Worm (Caenorhabditis elegans): ENCODE results near the gene tbc-19.

The tbc-19 gene

ce11 chrX:14026893-14027292, 14.6 kb upstream of the tbc-19 start:
- TF ChIP-seq let-607 (tag; optimal IDR thresholded peaks at IDR 0.05) (no peak), zfh-2 (GFP tag; conservative IDR thresholded peaks at IDR 0.05) (peak; percentile 34; the same call in 1 of the 2 replicates), chd-7 (tag; optimal IDR thresholded peaks at IDR 0.05) (no peak), lin-40 (tag; optimal IDR thresholded peaks at IDR 0.05) (no peak)

- TF ChIP-seq mel-28 (tag; optimal IDR thresholded peaks at IDR 0.05; ENCODE audit: borderline replicate concordance), result no peak
- no peak for TF ChIP-seq ztf-6 (GFP tag; IDR thresholded peaks at IDR 0.05)
- no peak for TF ChIP-seq F49E8.2 (tag; optimal IDR thresholded peaks at IDR 0.05; ENCODE audit: insufficient read depth)
- 0 out of 2 replicates have a peak, but pooled peaks have one; percentile 25 for TF ChIP-seq zfh-2 (GFP tag; conservative IDR thresholded peaks at IDR 0.05)
- TF ChIP-seq sea-2 (GFP tag; IDR thresholded peaks at IDR 0.05), result no peak
- no peak for TF ChIP-seq C06A6.2 (GFP tag; conservative IDR thresholded peaks at IDR 0.05)
- TF ChIP-seq efl-1 (GFP tag; optimal IDR thresholded peaks at IDR 0.05), result no peak
- TF ChIP-seq unc-62 (GFP tag; optimal IDR thresholded peaks at IDR 0.05), result no peak
- no peak for TF ChIP-seq ekl-4 (GFP tag; IDR thresholded peaks at IDR 0.05)
- no peak for TF ChIP-seq lin-35 (GFP tag; optimal IDR thresholded peaks at IDR 0.05)
- TF ChIP-seq madf-3 (GFP tag; IDR thresholded peaks at IDR 0.05), result no peak
- no peak for TF ChIP-seq D2030.7 (GFP tag; IDR thresholded peaks at IDR 0.05)
- peak; percentile 76 for TF ChIP-seq nhr-80 (tag; optimal IDR thresholded peaks at IDR 0.05)
- no peak for TF ChIP-seq hmg-1.2 (GFP tag; IDR thresholded peaks at IDR 0.05)
- TF ChIP-seq snpc-4 (GFP tag; optimal IDR thresholded peaks at IDR 0.05), result no peak
- TF ChIP-seq snpc-4 (tag; optimal IDR thresholded peaks at IDR 0.05), result no peak
- no peak for TF ChIP-seq ets-4 (GFP tag; optimal IDR thresholded peaks at IDR 0.05)
- TF ChIP-seq F33H1.4 (GFP tag; IDR thresholded peaks at IDR 0.05), result no peak
These were observed 12.2 kb upstream of the tbc-19 start for ce11 chrX:14024400-14024953.

- TF ChIP-seq madf-8 (GFP tag; conservative IDR thresholded peaks at IDR 0.05) (no peak), nhr-90 (tag; optimal IDR thresholded peaks at IDR 0.05) (no peak), nfya-1 (tag; optimal IDR thresholded peaks at IDR 0.05; ENCODE audit: borderline replicate concordance, insufficient read depth) (no peak), K12H6.12 (tag; optimal IDR thresholded peaks at IDR 0.05) (no peak), nhr-80 (tag; optimal IDR thresholded peaks at IDR 0.05) (no peak), unc-62 (GFP tag; optimal IDR thresholded peaks at IDR 0.05) (no peak), ceh-79 (tag; optimal IDR thresholded peaks at IDR 0.05) (no peak), B0019.2 (GFP tag; conservative IDR thresholded peaks at IDR 0.05) (no peak), ztf-6 (GFP tag; IDR thresholded peaks at IDR 0.05) (no peak), ama-1 (optimal IDR thresholded peaks at IDR 0.05) (no peak), ama-1 (GFP tag; optimal IDR thresholded peaks at IDR 0.05) (no peak), tbx-9 (tag; optimal IDR thresholded peaks at IDR 0.05; ENCODE audit: borderline replicate concordance) (no peak), dpl-1 (GFP tag; optimal IDR thresholded peaks at IDR 0.05) (no peak)
These were observed 8.0 kb upstream of the tbc-19 start, which contains the start of gene C04C11.1 for ce11 chrX:14020290-14020689. Gene C04C11.1, plus strand, starts transcription at chrX:14020590.

ce11 chrX:14016698-14017097, 4.4 kb upstream of the tbc-19 start:
- TF ChIP-seq hmg-1.2 (GFP tag; IDR thresholded peaks at IDR 0.05) (peak; percentile 27; the same call in 1 of the 2 replicates), dpff-1 (tag; optimal IDR thresholded peaks at IDR 0.05) (no peak), F52B5.7 (tag; optimal IDR thresholded peaks at IDR 0.05) (peak; percentile 19), rpc-1 (optimal IDR thresholded peaks at IDR 0.05) (no peak), rpc-1 (tag; optimal IDR thresholded peaks at IDR 0.05) (no peak), nhr-27 (tag; optimal IDR thresholded peaks at IDR 0.05) (no peak), efl-1 (GFP tag; optimal IDR thresholded peaks at IDR 0.05) (no peak), sdz-38 (tag; optimal IDR thresholded peaks at IDR 0.05) (no peak), hmg-20 (GFP tag; IDR thresholded peaks at IDR 0.05) (no peak), akir-1 (GFP tag; optimal IDR thresholded peaks at IDR 0.05) (no peak), lsl-1 (GFP tag; optimal IDR thresholded peaks at IDR 0.05) (no peak), zim-3 (tag; optimal IDR thresholded peaks at IDR 0.05) (no peak), him-1 (tag; optimal IDR thresholded peaks at IDR 0.05) (no peak), mxl-1 (tag; optimal IDR thresholded peaks at IDR 0.05) (no peak), lag-1 (GFP tag; IDR thresholded peaks at IDR 0.05) (no peak), D2030.7 (GFP tag; IDR thresholded peaks at IDR 0.05) (no peak), athp-1 (tag; optimal IDR thresholded peaks at IDR 0.05) (no peak), pha-4 (tag; optimal IDR thresholded peaks at IDR 0.05) (no peak)

Data from whole organism, young adult.